Fruit fly (Drosophila melanogaster): ENCODE data around the gene VhaAC45RP.

VhaAC45RP gene

DNA sequence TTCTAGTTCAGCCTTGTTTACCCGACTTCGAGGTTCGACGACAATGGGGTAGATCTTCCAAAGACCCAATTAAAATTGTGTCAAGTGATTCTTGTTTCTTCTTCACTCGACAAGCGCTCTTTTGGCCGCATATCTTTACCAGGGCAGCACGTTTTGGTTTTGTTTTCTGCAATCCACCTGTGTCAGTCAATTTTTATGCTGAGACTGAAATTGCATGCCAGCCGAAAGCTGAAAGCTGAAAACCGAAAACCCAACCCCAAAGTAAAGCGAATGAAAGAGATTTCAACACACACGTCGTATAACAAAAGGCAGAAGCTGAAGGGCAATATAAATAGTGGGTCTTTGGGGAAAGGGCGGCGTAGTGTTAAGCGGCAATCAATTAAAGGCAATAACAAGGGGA, 23.2 kb upstream of the VhaAC45RP start:
- no peak for TF ChIP-seq GATAd (GFP tag; optimal IDR thresholded peaks at IDR 0.05)
- TF ChIP-seq Rel (GFP tag; optimal IDR thresholded peaks at IDR 0.05) = no peak
- TF ChIP-seq Rel (tag; optimal IDR thresholded peaks at IDR 0.05) = no peak
- no peak for TF ChIP-seq Abd-B (GFP tag; optimal IDR thresholded peaks at IDR 0.05)
- no peak for TF ChIP-seq woc (GFP tag; optimal IDR thresholded peaks at IDR 0.05)
- no peak for TF ChIP-seq Jra (GFP tag; optimal IDR thresholded peaks at IDR 0.05)
- no peak for TF ChIP-seq Mio (GFP tag; optimal IDR thresholded peaks at IDR 0.05)
- no peak for TF ChIP-seq fru (GFP tag; optimal IDR thresholded peaks at IDR 0.05)
- TF ChIP-seq CrebA (GFP tag; optimal IDR thresholded peaks at IDR 0.05; ENCODE audit: borderline replicate concordance) = no peak
- TF ChIP-seq tai (GFP tag; optimal IDR thresholded peaks at IDR 0.05) = no peak
- TF ChIP-seq Dif (GFP tag; optimal IDR thresholded peaks at IDR 0.05; ENCODE audit: partially characterized antibody) = no peak
- TF ChIP-seq dsf (GFP tag; optimal IDR thresholded peaks at IDR 0.05; ENCODE audit: borderline replicate concordance) = no peak

DNA sequence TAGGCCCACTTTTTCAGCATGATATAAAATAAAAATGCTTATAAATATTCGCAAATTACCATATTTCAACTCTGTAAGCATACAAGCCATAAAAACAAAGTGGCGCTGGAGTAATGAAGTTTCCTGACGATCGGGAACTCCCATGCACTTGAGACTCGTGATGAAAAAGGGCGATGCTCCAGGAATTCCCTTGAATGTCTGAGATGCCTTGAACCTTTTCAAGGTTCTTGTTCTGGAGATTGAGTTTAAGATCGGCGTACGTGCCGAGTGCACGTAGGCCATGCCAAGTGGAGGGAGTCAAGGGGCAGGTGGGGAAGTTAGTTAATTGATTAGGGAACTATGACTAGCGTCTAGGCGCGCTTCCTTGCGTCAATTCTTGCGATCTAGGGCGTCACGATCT, 17.7 kb upstream of the VhaAC45RP start:
- TF ChIP-seq woc (GFP tag; optimal IDR thresholded peaks at IDR 0.05) = no peak
- TF ChIP-seq Sp1 (GFP tag; optimal IDR thresholded peaks at IDR 0.05) = no peak
- TF ChIP-seq OdsH (GFP tag; optimal IDR thresholded peaks at IDR 0.05) = no peak
- no peak for TF ChIP-seq pan (optimal IDR thresholded peaks at IDR 0.05)
- TF ChIP-seq Abd-B (GFP tag; optimal IDR thresholded peaks at IDR 0.05) = no peak
- TF ChIP-seq foxo (GFP tag; optimal IDR thresholded peaks at IDR 0.05) = no peak
- TF ChIP-seq Mio (GFP tag; optimal IDR thresholded peaks at IDR 0.05) = no peak
- TF ChIP-seq CG32264 (GFP tag; optimal IDR thresholded peaks at IDR 0.05) = no peak
- TF ChIP-seq rgr (GFP tag; optimal IDR thresholded peaks at IDR 0.05) = no peak
- TF ChIP-seq dl (GFP tag; optimal IDR thresholded peaks at IDR 0.05; ENCODE audit: insufficient read depth in 1 of 2, partially characterized antibody in 2 of 2) = no peak
- no peak for TF ChIP-seq tai (GFP tag; optimal IDR thresholded peaks at IDR 0.05)
- no peak for TF ChIP-seq dsf (GFP tag; optimal IDR thresholded peaks at IDR 0.05; ENCODE audit: borderline replicate concordance)
- TF ChIP-seq Dfd (GFP tag; optimal IDR thresholded peaks at IDR 0.05) = no peak
- no peak for TF ChIP-seq lola (GFP tag; optimal IDR thresholded peaks at IDR 0.05)
- TF ChIP-seq Vsx2 (GFP tag; optimal IDR thresholded peaks at IDR 0.05; ENCODE audit: partially characterized antibody) = no peak
- no peak for TF ChIP-seq sage (GFP tag; optimal IDR thresholded peaks at IDR 0.05)
- no peak for TF ChIP-seq sv (GFP tag; optimal IDR thresholded peaks at IDR 0.05)
- TF ChIP-seq Hr78 (GFP tag; optimal IDR thresholded peaks at IDR 0.05) = no peak
- TF ChIP-seq Dif (GFP tag; optimal IDR thresholded peaks at IDR 0.05; ENCODE audit: partially characterized antibody) = no peak
- TF ChIP-seq HLH106 (tag; optimal IDR thresholded peaks at IDR 0.05) = no peak

DNA sequence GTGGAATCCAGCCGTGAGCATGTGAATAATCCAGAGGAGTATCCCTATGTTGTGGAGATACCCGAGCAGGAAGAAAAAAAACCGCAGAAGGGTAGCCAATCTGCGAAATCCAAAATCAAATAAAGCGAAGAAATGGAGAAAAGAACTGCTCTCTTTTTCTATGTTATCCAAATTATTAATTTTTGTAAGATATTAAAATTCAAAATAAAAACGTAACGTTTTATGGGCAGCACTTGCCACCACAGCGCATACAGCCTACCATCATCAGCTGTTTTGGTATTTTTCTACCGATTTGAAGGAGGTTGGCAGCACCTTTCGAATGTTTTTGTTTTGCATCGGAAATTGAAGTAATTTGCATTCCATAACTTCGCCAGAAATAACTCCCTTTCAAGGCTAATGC, 13.7 kb upstream of the VhaAC45RP start, which contains the start of gene Bet5:
TSS of gene Bet5 (plus strand) at position 299 of the 400 bp plus-strand sequence.
- no peak for TF ChIP-seq sv (GFP tag; optimal IDR thresholded peaks at IDR 0.05)
- no peak for TF ChIP-seq Mio (GFP tag; optimal IDR thresholded peaks at IDR 0.05)
- no peak for TF ChIP-seq Jra (GFP tag; optimal IDR thresholded peaks at IDR 0.05)
- TF ChIP-seq Dif (GFP tag; optimal IDR thresholded peaks at IDR 0.05; ENCODE audit: partially characterized antibody) = no peak
- no peak for TF ChIP-seq h (GFP tag; optimal IDR thresholded peaks at IDR 0.05)

DNA sequence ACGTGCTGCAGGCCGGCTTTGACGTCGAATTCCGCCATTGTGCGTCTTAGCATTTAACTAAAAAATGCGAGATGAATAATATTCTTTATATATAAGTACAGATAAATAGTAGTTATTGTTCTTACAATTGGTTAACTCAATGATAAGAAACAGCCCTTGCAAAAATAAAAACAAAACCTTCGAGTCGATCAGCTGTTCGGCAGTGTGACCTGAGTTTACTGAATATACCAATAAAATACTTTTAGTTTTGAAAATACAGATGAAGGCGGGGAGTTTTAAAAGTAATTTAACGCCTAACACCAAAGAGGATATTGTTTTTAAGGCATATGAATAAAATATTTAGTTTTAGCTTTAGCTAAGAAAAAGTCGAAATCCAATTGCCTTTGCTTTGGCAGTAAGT, 11.3 kb upstream of the VhaAC45RP start, which contains the start of the genes CG1983 and CG15530:
TSS of gene CG1983 (minus strand) at position 207 of the 400 bp plus-strand sequence.
TSS of gene CG15530 (plus strand) at position 384 of the 400 bp plus-strand sequence.
- TF ChIP-seq sv (GFP tag; optimal IDR thresholded peaks at IDR 0.05) (no peak), lola (GFP tag; optimal IDR thresholded peaks at IDR 0.05) (no peak), Sp1 (GFP tag; optimal IDR thresholded peaks at IDR 0.05) (no peak), foxo (GFP tag; optimal IDR thresholded peaks at IDR 0.05) (no peak), dsf (GFP tag; optimal IDR thresholded peaks at IDR 0.05; ENCODE audit: borderline replicate concordance) (no peak), Hr78 (GFP tag; optimal IDR thresholded peaks at IDR 0.05) (no peak), Dif (GFP tag; optimal IDR thresholded peaks at IDR 0.05; ENCODE audit: partially characterized antibody) (no peak), rgr (GFP tag; optimal IDR thresholded peaks at IDR 0.05) (no peak), brk (GFP tag; optimal IDR thresholded peaks at IDR 0.05) (no peak), h (GFP tag; optimal IDR thresholded peaks at IDR 0.05) (no peak), psq (GFP tag; optimal IDR thresholded peaks at IDR 0.05) (no peak), sage (GFP tag; optimal IDR thresholded peaks at IDR 0.05) (no peak), Jra (GFP tag; optimal IDR thresholded peaks at IDR 0.05) (no peak), ey (GFP tag; optimal IDR thresholded peaks at IDR 0.05) (no peak), Hr83 (GFP tag; optimal IDR thresholded peaks at IDR 0.05; ENCODE audit: poor library complexity, severe bottlenecking) (no peak), dmrt93B (GFP tag; optimal IDR thresholded peaks at IDR 0.05) (no peak), CG32264 (GFP tag; optimal IDR thresholded peaks at IDR 0.05) (no peak), Myc (optimal IDR thresholded peaks at IDR 0.05) (no peak), Abd-B (GFP tag; optimal IDR thresholded peaks at IDR 0.05) (no peak), usp (GFP tag; optimal IDR thresholded peaks at IDR 0.05) (no peak)
